Fruit fly (Drosophila melanogaster) whole organism, adult: Measurements from ENCODE around the gene CG1910.

Experiments
- CG14711 ChIP-seq: fragments of 200-800 bp; sonication (Bioruptor generic); optimal IDR thresholded peaks from 2 replicates; lab custom pipeline; 2018; ENCODE audit warnings: missing biosample characterization, mild to moderate bottlenecking, missing genetic modification characterization, moderate library complexity
- CG1620 ChIP-seq: fragments of 200-800 bp; sonication (Bioruptor generic); optimal IDR thresholded peaks from 2 replicates; lab custom pipeline; 2016; ENCODE audit warnings: missing biosample characterization, missing genetic modification characterization
- Clk ChIP-seq: fragments of 200-800 bp; sonication (Bioruptor generic); optimal IDR thresholded peaks from 2 replicates; lab custom pipeline; 2017; ENCODE audit warnings: missing biosample characterization, missing genetic modification characterization
- cic ChIP-seq: fragments of 200-800 bp; sonication (Bioruptor generic); optimal IDR thresholded peaks from 2 replicates; lab custom pipeline; 2017; ENCODE audit warnings: missing biosample characterization, mild to moderate bottlenecking, missing genetic modification characterization, moderate library complexity
- cnc ChIP-seq, 2 experiments: fragments of >200 bp; optimal IDR thresholded peaks; 2 replicates each; lab custom pipeline; 2017
- pad ChIP-seq: fragments of 200-800 bp; sonication (Bioruptor generic); optimal IDR thresholded peaks from 3 replicates; lab custom pipeline; 2017; ENCODE audit warnings: missing biosample characterization, missing genetic modification characterization, mild to moderate bottlenecking, moderate library complexity, missing genetic modification reagents
- tj ChIP-seq: fragments of 200-800 bp; sonication (Bioruptor generic); optimal IDR thresholded peaks from 3 replicates; lab custom pipeline; 2017; ENCODE audit warnings: missing biosample characterization, mild to moderate bottlenecking, missing genetic modification characterization, moderate library complexity
- toe ChIP-seq: fragments of 200-800 bp; sonication (Bioruptor generic); optimal IDR thresholded peaks from 2 replicates; lab custom pipeline; 2016; ENCODE audit warnings: missing biosample characterization, missing genetic modification characterization

DNA sequence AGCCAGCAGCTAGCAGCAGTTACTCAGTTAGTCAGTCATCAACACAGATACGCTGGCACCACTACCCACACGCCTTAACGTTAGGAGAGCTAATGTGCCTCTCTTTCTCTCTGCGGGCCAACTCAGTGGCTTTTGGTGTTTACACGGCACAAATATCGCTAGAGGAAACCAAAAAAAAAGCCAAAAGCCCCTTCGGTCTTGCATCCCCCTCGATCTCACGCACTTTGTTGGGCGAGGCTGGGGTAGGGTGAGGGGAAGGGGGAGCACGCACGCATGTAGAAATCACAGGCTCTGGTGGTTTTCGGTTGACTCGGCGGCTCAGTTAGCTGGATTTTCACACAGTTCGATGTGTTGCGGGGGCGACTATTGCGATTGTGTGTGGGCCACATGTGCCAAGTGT, 25.5 kb upstream of the CG1910 start:
- TF ChIP-seq cic (GFP tag; lab: Kevin White, UChicago) (no peak), tj (GFP tag; lab: Kevin White, UChicago) (no peak), toe (GFP tag; lab: Kevin White, UChicago) (no peak), CG1620 (GFP tag; lab: Kevin White, UChicago) (no peak), cnc (optimal IDR thresholded peaks at IDR 0.05; lab: Kevin White, UChicago) (no peak), pad (GFP tag; lab: Kevin White, UChicago) (no peak), CG14711 (tag; lab: Kevin White, UChicago) (no peak), Clk (no peak)
